Worm (Caenorhabditis elegans) whole organism, midembryonic: Measurements from ENCODE around the gene F56B6.6.

Source experiments
- T22C8.4 ChIP-seq: fragments of 200-800 bp; sonication (Bioruptor generic); IDR thresholded peaks from 2 replicates; pipeline ENCODE4 v1.3.6; 2022; ENCODE audit warnings: missing genetic modification characterization, missing compliant biosample characterization
- cog-1 ChIP-seq: sonication (generic microtip); optimal IDR thresholded peaks from 2 replicates; lab custom pipeline; 2016; ENCODE audit warnings: missing genetic modification characterization, missing compliant biosample characterization
- flt-1 ChIP-seq: fragments of 200-800 bp; sonication (Bioruptor generic); IDR thresholded peaks from 2 replicates; pipeline ENCODE4 v1.3.6; 2022; ENCODE audit warnings: missing genetic modification characterization, missing compliant biosample characterization
- klf-2 ChIP-seq: fragments of 200-800 bp; sonication (Bioruptor generic); conservative IDR thresholded peaks from 2 replicates; pipeline ENCODE4 v1.3.6; 2022; ENCODE audit warnings: missing genetic modification reagents, missing genetic modification characterization, missing compliant biosample characterization
- med-1 ChIP-seq: sonication (generic microtip); optimal IDR thresholded peaks from 2 replicates; lab custom pipeline; 2017; ENCODE audit warnings: missing genetic modification characterization, mild to moderate bottlenecking, missing compliant biosample characterization, antibody characterized with exemption, missing genetic modification reagents; ENCODE audit not compliant: insufficient read depth
- ref-1 ChIP-seq: fragments of 200-800 bp; sonication (Bioruptor generic); conservative IDR thresholded peaks from 2 replicates; pipeline ENCODE4 v1.3.6; 2022; ENCODE audit warnings: missing genetic modification reagents, missing genetic modification characterization, missing compliant biosample characterization
- tab-1 ChIP-seq: fragments of 200-800 bp; sonication (Bioruptor generic); IDR thresholded peaks from 2 replicates; pipeline ENCODE4 v1.3.6; 2022; ENCODE audit warnings: missing genetic modification characterization, missing compliant biosample characterization
- ztf-23 ChIP-seq: fragments of 200-800 bp; sonication (Bioruptor generic); IDR thresholded peaks from 2 replicates; pipeline ENCODE4 v1.3.6; 2022; ENCODE audit warnings: missing genetic modification reagents, missing genetic modification characterization, missing compliant biosample characterization
- ztf-29 ChIP-seq: fragments of 200-800 bp; sonication (Bioruptor generic); IDR thresholded peaks from 2 replicates; pipeline ENCODE4 v1.3.6; 2022; ENCODE audit warnings: missing genetic modification reagents, missing genetic modification characterization, missing compliant biosample characterization

Gene F56B6.6

DNA sequence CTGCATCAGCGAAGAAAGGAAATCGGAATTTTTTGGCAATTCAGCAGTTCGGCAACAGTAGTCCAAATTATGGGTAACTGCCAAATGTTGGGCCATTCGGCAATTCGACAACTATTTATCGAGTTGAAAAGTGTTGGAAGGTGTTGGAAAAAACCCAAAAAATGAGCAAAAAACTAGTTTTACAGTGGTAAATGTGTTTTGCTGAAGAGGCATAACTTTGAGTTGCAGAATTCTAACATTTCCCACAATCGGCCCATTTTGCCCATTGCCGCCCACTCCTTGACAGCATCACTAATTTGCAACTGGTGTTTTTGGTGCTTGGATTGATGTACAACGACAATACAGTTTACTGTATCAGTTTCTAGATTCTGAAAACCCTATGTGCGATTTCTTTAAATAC, 20.9 kb upstream of the F56B6.6 start:
- TF ChIP-seq ref-1 (GFP tag; lab: Robert Waterston, UW) (no peak), tab-1 (no peak), ztf-23 (GFP tag; lab: Robert Waterston, UW) (no peak), med-1 (GFP tag; lab: Kevin White, UChicago) (no peak), cog-1 (tag; lab: Kevin White, UChicago) (no peak), klf-2 (GFP tag; lab: Robert Waterston, UW) (no peak), flt-1 (GFP tag; lab: Robert Waterston, UW) (no peak), ztf-29 (GFP tag; lab: Robert Waterston, UW) (no peak), T22C8.4 (GFP tag; lab: Robert Waterston, UW) (no peak)

DNA sequence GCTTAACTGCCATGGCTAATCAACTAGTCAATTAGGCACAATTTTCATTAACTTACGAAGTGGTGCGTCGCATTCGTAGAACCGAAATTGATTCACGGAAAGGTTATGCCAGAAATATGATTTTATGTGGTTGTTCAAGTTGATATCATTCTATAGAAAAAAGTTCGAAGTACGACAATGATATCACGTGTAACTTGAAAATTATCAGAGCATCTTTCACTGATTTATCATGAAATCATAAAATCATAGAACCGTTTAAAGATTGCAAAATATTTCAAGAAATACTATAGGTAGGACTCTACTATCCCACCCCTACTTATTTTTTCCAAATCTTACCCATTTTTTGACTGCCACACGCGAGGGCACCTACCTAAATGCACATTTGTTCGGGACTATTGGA, 20.1 kb upstream of the F56B6.6 start:
- TF ChIP-seq flt-1 (GFP tag; lab: Robert Waterston, UW): no peak
- TF ChIP-seq med-1 (GFP tag; lab: Kevin White, UChicago): no peak
- no peak for TF ChIP-seq T22C8.4 (GFP tag; lab: Robert Waterston, UW)
- no peak for TF ChIP-seq ztf-23 (GFP tag; lab: Robert Waterston, UW)
- TF ChIP-seq cog-1 (tag; lab: Kevin White, UChicago): no peak
- TF ChIP-seq tab-1: no peak
- no peak for TF ChIP-seq ztf-29 (GFP tag; lab: Robert Waterston, UW)
- no peak for TF ChIP-seq klf-2 (GFP tag; lab: Robert Waterston, UW)
- no peak for TF ChIP-seq ref-1 (GFP tag; lab: Robert Waterston, UW)

DNA sequence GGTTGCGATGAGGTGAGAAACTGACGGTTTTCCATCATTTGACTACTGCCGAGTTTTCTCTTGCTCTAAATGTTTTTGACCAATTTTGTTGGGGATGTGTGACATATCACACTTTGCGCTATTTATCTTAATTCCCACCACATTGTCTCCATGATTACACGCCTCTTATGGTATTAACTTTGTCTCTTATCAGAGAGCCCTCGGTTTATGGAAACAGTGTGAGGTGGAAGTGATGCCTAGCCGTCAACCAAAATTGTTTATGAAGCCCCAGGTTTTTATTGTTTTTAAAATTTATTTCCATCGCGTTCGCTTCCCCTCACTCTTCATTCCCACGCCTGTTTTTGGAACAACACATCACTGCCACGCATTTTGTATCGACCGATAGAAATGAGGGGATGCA, 18.4 kb upstream of the F56B6.6 start:
- no peak for TF ChIP-seq ref-1 (GFP tag; lab: Robert Waterston, UW)
- TF ChIP-seq klf-2 (GFP tag; lab: Robert Waterston, UW): no peak

DNA sequence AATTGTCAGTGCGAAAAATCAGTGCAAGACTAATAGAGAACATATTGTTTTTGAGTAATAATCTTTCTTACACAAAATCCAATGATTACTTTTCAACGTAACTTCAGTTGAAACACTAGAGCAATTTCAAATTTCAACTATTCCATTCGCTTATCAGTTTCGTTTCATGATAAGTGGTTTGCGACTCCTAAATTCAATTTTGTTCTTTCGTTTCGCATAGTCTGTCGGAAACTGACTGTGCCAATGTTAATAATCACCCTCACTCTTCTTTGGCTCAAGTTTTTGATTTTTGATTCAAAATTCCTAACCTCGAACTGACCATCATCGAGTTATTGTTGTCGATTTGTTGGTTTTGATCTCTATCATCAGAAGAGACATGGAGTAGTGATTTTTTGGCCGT, 15.9 kb upstream of the F56B6.6 start:
- no peak for TF ChIP-seq med-1 (GFP tag; lab: Kevin White, UChicago)
- no peak for TF ChIP-seq ztf-23 (GFP tag; lab: Robert Waterston, UW)
- no peak for TF ChIP-seq flt-1 (GFP tag; lab: Robert Waterston, UW)

DNA sequence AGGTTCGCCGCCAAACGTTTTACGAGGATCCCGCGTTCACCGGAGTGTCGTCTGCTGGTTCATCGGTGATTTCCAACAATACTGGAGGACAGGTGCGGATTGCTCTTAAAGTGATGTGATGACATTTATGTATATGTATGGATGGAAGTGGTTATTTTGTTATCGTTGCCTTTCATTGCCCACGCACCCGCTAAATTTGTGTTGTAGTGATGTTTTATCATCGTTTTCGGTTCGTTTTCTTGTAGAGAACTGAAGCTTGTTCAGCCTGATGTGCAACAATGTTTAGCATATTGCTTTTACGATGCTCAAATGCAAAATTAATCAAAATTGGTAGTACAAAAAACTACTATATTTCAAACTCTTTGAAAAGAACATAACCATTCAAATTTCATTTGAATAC, 15.0 kb upstream of the F56B6.6 start:
- TF ChIP-seq ref-1 (GFP tag; lab: Robert Waterston, UW): no peak
- no peak for TF ChIP-seq cog-1 (tag; lab: Kevin White, UChicago)
- TF ChIP-seq ztf-29 (GFP tag; lab: Robert Waterston, UW): no peak
- no peak for TF ChIP-seq flt-1 (GFP tag; lab: Robert Waterston, UW)
- no peak for TF ChIP-seq T22C8.4 (GFP tag; lab: Robert Waterston, UW)
- TF ChIP-seq klf-2 (GFP tag; lab: Robert Waterston, UW): no peak
- TF ChIP-seq ztf-23 (GFP tag; lab: Robert Waterston, UW): no peak
- TF ChIP-seq med-1 (GFP tag; lab: Kevin White, UChicago): no peak
- no peak for TF ChIP-seq tab-1

DNA sequence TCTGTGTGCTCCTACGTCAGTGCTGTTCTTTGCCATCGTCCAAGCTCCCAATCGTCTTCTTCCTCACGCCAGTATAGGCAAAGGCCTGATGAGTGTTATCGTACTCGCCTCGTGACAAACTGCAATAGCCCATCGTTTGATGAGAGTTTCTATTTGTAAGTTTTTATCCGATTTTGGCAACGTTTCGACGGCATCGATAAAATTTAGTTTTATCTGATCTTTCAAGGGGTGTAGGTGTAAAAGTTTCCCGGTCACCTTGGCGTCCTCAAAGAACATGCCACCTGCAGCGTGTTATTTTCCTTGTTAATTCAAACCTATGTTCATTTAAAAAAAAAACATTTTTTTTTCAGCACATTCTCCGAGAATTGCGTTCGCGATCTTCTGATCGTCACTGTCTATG, 14.3 kb upstream of the F56B6.6 start:
- TF ChIP-seq tab-1 (no peak), ztf-29 (GFP tag; lab: Robert Waterston, UW) (no peak), T22C8.4 (GFP tag; lab: Robert Waterston, UW) (no peak)

DNA sequence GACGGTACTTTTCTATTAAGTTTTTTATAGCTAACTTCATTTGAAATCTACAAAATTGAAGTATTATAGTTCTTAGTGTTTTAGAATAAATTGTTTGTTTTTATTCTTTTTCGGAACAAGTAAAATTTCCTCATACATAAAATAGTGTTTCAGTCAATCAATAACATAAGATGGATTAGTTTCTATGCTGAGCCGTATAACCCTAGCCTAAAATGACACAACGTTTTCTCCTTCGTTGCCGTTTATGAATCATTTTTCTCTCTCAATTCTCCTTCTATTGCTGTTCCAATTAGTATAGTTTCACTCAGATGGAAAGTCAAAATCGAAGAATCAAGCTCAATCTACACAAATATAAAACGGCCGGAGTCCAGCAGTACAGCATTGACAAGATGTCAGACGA, 9.4 kb upstream of the F56B6.6 start, which contains the start of gene rgs-7:
rgs-7 (plus strand) TSS at position 301 of the 400 bp plus-strand sequence.
- no peak for TF ChIP-seq T22C8.4 (GFP tag; lab: Robert Waterston, UW)
- TF ChIP-seq flt-1 (GFP tag; lab: Robert Waterston, UW): no peak
- no peak for TF ChIP-seq ref-1 (GFP tag; lab: Robert Waterston, UW)
- no peak for TF ChIP-seq tab-1
- TF ChIP-seq cog-1 (tag; lab: Kevin White, UChicago): no peak
- TF ChIP-seq med-1 (GFP tag; lab: Kevin White, UChicago): no peak
- no peak for TF ChIP-seq klf-2 (GFP tag; lab: Robert Waterston, UW)
- TF ChIP-seq ztf-23 (GFP tag; lab: Robert Waterston, UW): no peak
- TF ChIP-seq ztf-29 (GFP tag; lab: Robert Waterston, UW): no peak

DNA sequence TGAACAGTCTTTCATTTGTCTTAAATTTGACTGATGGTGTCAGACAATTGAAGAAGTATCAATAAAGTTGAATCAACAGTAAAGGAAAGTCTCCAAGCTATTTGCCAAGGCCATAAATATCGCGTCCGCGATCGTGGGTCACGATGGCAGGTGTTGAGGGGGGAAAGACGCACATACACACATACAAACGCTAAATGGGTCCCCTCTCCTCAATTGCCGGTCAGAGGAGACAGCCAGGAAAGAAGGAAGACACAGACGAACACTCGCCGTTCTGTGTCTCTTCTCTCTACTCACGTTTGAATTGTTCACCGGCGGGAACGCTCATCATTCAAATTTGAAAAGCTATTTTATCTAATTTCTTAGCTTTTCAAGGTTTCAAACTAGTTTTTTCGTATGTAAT, 8.0 kb upstream of the F56B6.6 start:
- TF ChIP-seq flt-1 (GFP tag; lab: Robert Waterston, UW) (0 out of 2 replicates have a peak, but pooled peaks have one; percentile 43), ztf-29 (GFP tag; lab: Robert Waterston, UW) (no peak), cog-1 (tag; lab: Kevin White, UChicago) (peak; percentile 27), tab-1 (peak; percentile 50; the same call in 1 of the 2 replicates), ztf-23 (GFP tag; lab: Robert Waterston, UW) (no peak)

DNA sequence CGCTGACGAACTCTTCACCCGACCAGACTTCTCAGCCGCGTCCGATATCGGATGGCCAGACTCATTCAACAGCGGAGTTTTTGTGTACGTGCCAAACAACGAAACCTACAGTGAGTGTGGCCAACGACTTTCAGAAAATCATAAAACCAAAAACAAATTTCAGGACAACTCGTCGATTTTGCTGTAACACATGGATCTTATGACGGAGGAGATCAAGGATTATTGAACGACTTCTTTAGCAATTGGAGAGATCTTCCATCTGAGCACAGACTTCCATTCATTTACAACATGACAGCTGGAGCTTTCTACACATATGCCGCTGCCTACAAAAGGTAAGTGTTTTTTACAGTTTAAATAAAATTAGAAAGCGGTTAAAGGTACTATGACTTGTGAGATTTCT, 5.2 kb upstream of the F56B6.6 start:
- TF ChIP-seq med-1 (GFP tag; lab: Kevin White, UChicago) (no peak), ref-1 (GFP tag; lab: Robert Waterston, UW) (no peak), cog-1 (tag; lab: Kevin White, UChicago) (no peak), tab-1 (no peak), T22C8.4 (GFP tag; lab: Robert Waterston, UW) (no peak), klf-2 (GFP tag; lab: Robert Waterston, UW) (no peak), flt-1 (GFP tag; lab: Robert Waterston, UW) (no peak)

DNA sequence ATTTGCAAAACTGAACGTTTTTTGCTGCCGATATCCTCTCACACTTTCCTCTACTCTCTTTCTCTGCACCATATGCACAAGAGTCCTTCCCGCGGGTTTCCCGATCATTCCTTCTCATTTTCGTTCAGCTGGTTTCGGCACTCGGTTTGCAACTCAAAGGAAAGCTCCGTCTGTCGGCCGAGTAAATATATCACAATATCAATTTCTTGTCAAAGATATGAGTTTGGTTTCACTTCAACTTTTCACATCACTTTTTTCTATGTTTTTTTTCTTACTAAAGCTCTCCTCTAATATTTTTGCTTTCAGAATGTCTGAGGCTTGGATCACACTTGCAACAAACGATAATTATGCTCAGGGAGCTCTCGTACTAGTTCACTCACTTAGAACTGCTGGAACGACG, 4.5 kb upstream of the F56B6.6 start, which contains the start of gene gyg-1:
gyg-1 (plus strand) TSS at position 301 of the 400 bp plus-strand sequence.
- no peak for TF ChIP-seq ztf-29 (GFP tag; lab: Robert Waterston, UW)
- TF ChIP-seq flt-1 (GFP tag; lab: Robert Waterston, UW): no peak
- no peak for TF ChIP-seq ref-1 (GFP tag; lab: Robert Waterston, UW)
